Worm (Caenorhabditis elegans) whole organism, midembryonic: ENCODE results near the gene scl-3.

ENCODE experiments used
- T22C8.4 ChIP-seq: fragments of 200-800 bp; sonication (Bioruptor generic); IDR thresholded peaks from 2 replicates; pipeline ENCODE4 v1.3.6; 2022; ENCODE audit warnings: missing genetic modification characterization, missing compliant biosample characterization
- cog-1 ChIP-seq: sonication (generic microtip); optimal IDR thresholded peaks from 2 replicates; lab custom pipeline; 2016; ENCODE audit warnings: missing genetic modification characterization, missing compliant biosample characterization
- flt-1 ChIP-seq: fragments of 200-800 bp; sonication (Bioruptor generic); IDR thresholded peaks from 2 replicates; pipeline ENCODE4 v1.3.6; 2022; ENCODE audit warnings: missing genetic modification characterization, missing compliant biosample characterization
- klf-2 ChIP-seq: fragments of 200-800 bp; sonication (Bioruptor generic); conservative IDR thresholded peaks from 2 replicates; pipeline ENCODE4 v1.3.6; 2022; ENCODE audit warnings: missing genetic modification reagents, missing genetic modification characterization, missing compliant biosample characterization
- med-1 ChIP-seq: sonication (generic microtip); optimal IDR thresholded peaks from 2 replicates; lab custom pipeline; 2017; ENCODE audit warnings: missing genetic modification characterization, mild to moderate bottlenecking, missing compliant biosample characterization, antibody characterized with exemption, missing genetic modification reagents; ENCODE audit not compliant: insufficient read depth
- tab-1 ChIP-seq: fragments of 200-800 bp; sonication (Bioruptor generic); IDR thresholded peaks from 2 replicates; pipeline ENCODE4 v1.3.6; 2022; ENCODE audit warnings: missing genetic modification characterization, missing compliant biosample characterization
- ztf-23 ChIP-seq: fragments of 200-800 bp; sonication (Bioruptor generic); IDR thresholded peaks from 2 replicates; pipeline ENCODE4 v1.3.6; 2022; ENCODE audit warnings: missing genetic modification reagents, missing genetic modification characterization, missing compliant biosample characterization
- ztf-29 ChIP-seq: fragments of 200-800 bp; sonication (Bioruptor generic); IDR thresholded peaks from 2 replicates; pipeline ENCODE4 v1.3.6; 2022; ENCODE audit warnings: missing genetic modification reagents, missing genetic modification characterization, missing compliant biosample characterization

ce11 chrIV:13063714-13064113 lies 4.3 kb downstream of the scl-3 start, which contains the start of gene scl-5:
- no peak for TF ChIP-seq klf-2 (GFP tag; lab: Robert Waterston, UW)
- TF ChIP-seq flt-1 (GFP tag; lab: Robert Waterston, UW), result no peak
- TF ChIP-seq ztf-29 (GFP tag; lab: Robert Waterston, UW), result no peak
- TF ChIP-seq tab-1 (GFP tag; lab: Robert Waterston, UW), result no peak
- TF ChIP-seq ztf-23, result no peak
- TF ChIP-seq cog-1 (tag; lab: Kevin White, UChicago), result no peak
- no peak for TF ChIP-seq med-1 (GFP tag; lab: Kevin White, UChicago)
- no peak for TF ChIP-seq T22C8.4 (GFP tag; lab: Robert Waterston, UW)
